Worm (Caenorhabditis elegans) whole organism, L1 larva: Measurements from ENCODE around the gene F18E9.4.

Experiments used
- C04F5.9 ChIP-seq: sonication (generic microtip); optimal IDR thresholded peaks from 2 replicates; lab custom pipeline; 2016; ENCODE audit warnings: missing genetic modification characterization, missing compliant biosample characterization
- C16A3.4 ChIP-seq: fragments of 150-350 bp; optimal IDR thresholded peaks from 2 replicates; lab custom pipeline; 2014; ENCODE audit warnings: missing biosample characterization, missing genetic modification characterization
- Y116A8C.19 ChIP-seq: sonication (generic microtip); optimal IDR thresholded peaks from 2 replicates; lab custom pipeline; 2016; ENCODE audit warnings: missing compliant biosample characterization, missing genetic modification characterization, borderline replicate concordance
- aha-1 ChIP-seq: fragments of 150-350 bp; optimal IDR thresholded peaks from 2 replicates; lab custom pipeline; 2014; ENCODE audit warnings: missing biosample characterization, missing genetic modification characterization
- aly-2 ChIP-seq: fragments of 150-350 bp; optimal IDR thresholded peaks from 2 replicates; lab custom pipeline; 2014; ENCODE audit warnings: missing biosample characterization, missing genetic modification characterization
- ama-1 ChIP-seq: fragments of 150-350 bp; optimal IDR thresholded peaks from 2 replicates; lab custom pipeline; 2014
- blmp-1 ChIP-seq: fragments of 150-350 bp; optimal IDR thresholded peaks from 2 replicates; lab custom pipeline; 2014; ENCODE audit warnings: missing biosample characterization, missing genetic modification characterization
- ceh-8 ChIP-seq: fragments of 200-800 bp; sonication (Bioruptor generic); optimal IDR thresholded peaks from 2 replicates; lab custom pipeline; 2018; ENCODE audit warnings: mild to moderate bottlenecking, missing genetic modification characterization, moderate library complexity, missing compliant biosample characterization
- ceh-82 ChIP-seq, 3 experiments: fragments of 150-350 bp in 1 of 3; sonication (generic microtip) in 2 of 3; optimal IDR thresholded peaks; 2 replicates each; lab custom pipeline; 2014 to 2017; ENCODE audit warnings: missing biosample characterization in 3 of 3, missing genetic modification characterization in 3 of 3
- ceh-90 ChIP-seq: sonication (generic microtip); optimal IDR thresholded peaks from 2 replicates; lab custom pipeline; 2016; ENCODE audit warnings: missing genetic modification characterization, missing compliant biosample characterization
- ces-1 ChIP-seq: fragments of 150-350 bp; optimal IDR thresholded peaks from 2 replicates; lab custom pipeline; 2014; ENCODE audit warnings: missing biosample characterization, missing genetic modification reagents, missing genetic modification characterization
- dpl-1 ChIP-seq, 3 experiments: fragments of 150-350 bp in 2 of 3; sonication (generic microtip) in 1 of 3; optimal IDR thresholded peaks; 2 replicates each; lab custom pipeline; 2014 to 2017; ENCODE audit warnings: missing biosample characterization in 3 of 3, missing genetic modification characterization in 3 of 3, missing genetic modification reagents in 3 of 3
- dsc-1 ChIP-seq: sonication (generic microtip); optimal IDR thresholded peaks from 2 replicates; lab custom pipeline; 2016; ENCODE audit warnings: mild to moderate bottlenecking, missing genetic modification characterization, missing compliant biosample characterization
- efl-3 ChIP-seq: fragments of 200-800 bp; sonication (Bioruptor generic); optimal IDR thresholded peaks from 2 replicates; lab custom pipeline; 2018; ENCODE audit warnings: mild to moderate bottlenecking, missing genetic modification characterization, missing compliant biosample characterization
- egl-13 ChIP-seq: sonication (generic microtip); optimal IDR thresholded peaks from 2 replicates; lab custom pipeline; 2016; ENCODE audit warnings: missing genotype, missing genetic modification reagents, missing genetic modification characterization, missing compliant biosample characterization
- egl-27 ChIP-seq, 2 experiments: fragments of 150-350 bp in 1 of 2; sonication (generic microtip); optimal IDR thresholded peaks; 3 replicates each; lab custom pipeline; 2017 to 2018; ENCODE audit warnings: missing biosample characterization in 2 of 2, missing genetic modification characterization in 2 of 2, missing genetic modification reagents in 2 of 2
- fkh-10 ChIP-seq: sonication (generic microtip); optimal IDR thresholded peaks from 2 replicates; lab custom pipeline; 2017; ENCODE audit warnings: missing biosample characterization, missing genetic modification reagents, missing genetic modification characterization
- fkh-8 ChIP-seq: sonication (generic microtip); optimal IDR thresholded peaks from 2 replicates; lab custom pipeline; 2016; ENCODE audit warnings: mild to moderate bottlenecking, missing genetic modification characterization, missing compliant biosample characterization
- fos-1 ChIP-seq: fragments of 150-350 bp; optimal IDR thresholded peaks from 2 replicates; lab custom pipeline; 2014; ENCODE audit warnings: missing biosample characterization, missing genetic modification characterization
- grh-1 ChIP-seq: fragments of 200-800 bp; sonication (Bioruptor generic); IDR thresholded peaks from 2 replicates; pipeline ENCODE4 v1.3.6; 2022; ENCODE audit warnings: missing genetic modification reagents, missing genetic modification characterization, missing compliant biosample characterization
- hlh-17 ChIP-seq: fragments of 200-800 bp; sonication (Bioruptor generic); optimal IDR thresholded peaks from 2 replicates; lab custom pipeline; 2018; ENCODE audit warnings: missing genetic modification characterization, mild to moderate bottlenecking, missing compliant biosample characterization, moderate library complexity, borderline replicate concordance
- isw-1 ChIP-seq: fragments of 200-800 bp; sonication (Bioruptor generic); IDR thresholded peaks from 2 replicates; pipeline ENCODE4 v1.3.6; 2022; ENCODE audit warnings: missing genetic modification characterization, missing compliant biosample characterization
- jun-1 ChIP-seq: fragments of 150-350 bp; optimal IDR thresholded peaks from 2 replicates; lab custom pipeline; 2014; ENCODE audit warnings: missing biosample characterization, missing genetic modification reagents, missing genetic modification characterization
- lin-15B ChIP-seq: fragments of 150-350 bp; sonication (generic microtip); optimal IDR thresholded peaks from 3 replicates; lab custom pipeline; 2014; ENCODE audit warnings: missing biosample characterization, missing genetic modification characterization
- lin-35 ChIP-seq, 2 experiments: fragments of 150-350 bp; optimal IDR thresholded peaks; 2 replicates each; lab custom pipeline; 2014; ENCODE audit warnings: missing biosample characterization in 2 of 2, missing genetic modification characterization in 2 of 2, missing genetic modification reagents in 2 of 2
- lsy-2 ChIP-seq, 2 experiments: fragments of 150-350 bp; optimal IDR thresholded peaks; 2 replicates each; lab custom pipeline; 2014; ENCODE audit warnings: missing biosample characterization in 2 of 2, missing genetic modification characterization in 2 of 2
- mab-9 ChIP-seq: fragments of 200-800 bp; sonication (Bioruptor generic); IDR thresholded peaks from 2 replicates; pipeline ENCODE4 v1.3.6; 2022; ENCODE audit warnings: missing genetic modification reagents, missing genetic modification characterization, missing compliant biosample characterization
- mdl-1 ChIP-seq, 2 experiments: fragments of 150-350 bp; optimal IDR thresholded peaks; 2 replicates each; lab custom pipeline; 2014 to 2017; ENCODE audit warnings: missing biosample characterization in 2 of 2, missing genetic modification characterization in 2 of 2, inconsistent platforms in 1 of 2
- mef-2 ChIP-seq: fragments of 150-350 bp; optimal IDR thresholded peaks from 2 replicates; lab custom pipeline; 2014; ENCODE audit warnings: missing biosample characterization, missing genetic modification characterization
- mep-1 ChIP-seq: fragments of 150-350 bp; optimal IDR thresholded peaks from 2 replicates; lab custom pipeline; 2014; ENCODE audit warnings: missing biosample characterization, missing genetic modification characterization
- nhr-237 ChIP-seq: fragments of 150-350 bp; optimal IDR thresholded peaks from 2 replicates; lab custom pipeline; 2014; ENCODE audit warnings: missing biosample characterization, missing genetic modification characterization
- nhr-28 ChIP-seq: fragments of 150-350 bp; optimal IDR thresholded peaks from 2 replicates; lab custom pipeline; 2014; ENCODE audit warnings: missing biosample characterization, missing genetic modification characterization
- nhr-47 ChIP-seq: sonication (generic microtip); optimal IDR thresholded peaks from 2 replicates; lab custom pipeline; 2016; ENCODE audit warnings: mild to moderate bottlenecking, missing genetic modification characterization, moderate library complexity, missing compliant biosample characterization
- nhr-71 ChIP-seq: sonication (generic microtip); optimal IDR thresholded peaks from 2 replicates; lab custom pipeline; 2016; ENCODE audit warnings: mild to moderate bottlenecking, missing genetic modification characterization, moderate library complexity, missing compliant biosample characterization
- nhr-76 ChIP-seq: sonication (generic microtip); optimal IDR thresholded peaks from 2 replicates; lab custom pipeline; 2017; ENCODE audit warnings: missing biosample characterization, missing genetic modification characterization
- nhr-84 ChIP-seq: sonication (generic microtip); optimal IDR thresholded peaks from 2 replicates; lab custom pipeline; 2017; ENCODE audit warnings: missing biosample characterization, missing genetic modification characterization
- pag-3 ChIP-seq: sonication (generic microtip); optimal IDR thresholded peaks from 2 replicates; lab custom pipeline; 2017; ENCODE audit warnings: missing genetic modification characterization, mild to moderate bottlenecking, missing compliant biosample characterization, antibody characterized with exemption, borderline replicate concordance; ENCODE audit not compliant: insufficient read depth
- pqm-1 ChIP-seq: sonication (generic microtip); optimal IDR thresholded peaks from 3 replicates; lab custom pipeline; 2017; ENCODE audit warnings: missing biosample characterization, missing genetic modification characterization
- rnt-1 ChIP-seq: sonication (generic microtip); optimal IDR thresholded peaks from 2 replicates; lab custom pipeline; 2016; ENCODE audit warnings: mild to moderate bottlenecking, missing genetic modification characterization, moderate library complexity, missing compliant biosample characterization
- skn-1 ChIP-seq: fragments of 150-350 bp; optimal IDR thresholded peaks from 2 replicates; lab custom pipeline; 2014; ENCODE audit warnings: missing biosample characterization, missing genetic modification characterization
- snpc-4 ChIP-seq: fragments of 150-350 bp; optimal IDR thresholded peaks from 2 replicates; lab custom pipeline; 2014; ENCODE audit warnings: missing biosample characterization, missing genetic modification characterization
- sox-4 ChIP-seq: sonication (generic microtip); optimal IDR thresholded peaks from 2 replicates; lab custom pipeline; 2016; ENCODE audit warnings: missing genetic modification characterization, missing compliant biosample characterization
- sptf-1 ChIP-seq: fragments of 150-350 bp; optimal IDR thresholded peaks from 2 replicates; lab custom pipeline; 2014; ENCODE audit warnings: missing biosample characterization, missing genetic modification characterization
- swsn-7 ChIP-seq: sonication (generic microtip); optimal IDR thresholded peaks from 2 replicates; lab custom pipeline; 2016; ENCODE audit warnings: missing genetic modification characterization, missing compliant biosample characterization
- tbx-2 ChIP-seq: sonication (generic microtip); optimal IDR thresholded peaks from 2 replicates; lab custom pipeline; 2016; ENCODE audit warnings: missing genetic modification characterization, missing compliant biosample characterization
- tlp-1 ChIP-seq: fragments of 150-350 bp; optimal IDR thresholded peaks from 2 replicates; lab custom pipeline; 2014; ENCODE audit warnings: missing biosample characterization, missing genetic modification characterization
- unc-130 ChIP-seq: fragments of 150-350 bp; optimal IDR thresholded peaks from 2 replicates; lab custom pipeline; 2017; ENCODE audit warnings: missing biosample characterization, missing genetic modification characterization, inconsistent platforms
- unc-30 ChIP-seq: sonication (generic microtip); optimal IDR thresholded peaks from 2 replicates; lab custom pipeline; 2017; ENCODE audit warnings: missing biosample characterization, missing genetic modification characterization
- unc-62 ChIP-seq: fragments of 150-350 bp; optimal IDR thresholded peaks from 2 replicates; lab custom pipeline; 2014; ENCODE audit warnings: missing biosample characterization, missing genetic modification reagents, missing genetic modification characterization
- vab-15 ChIP-seq: sonication (generic microtip); optimal IDR thresholded peaks from 2 replicates; lab custom pipeline; 2017; ENCODE audit warnings: missing genotype, mild to moderate bottlenecking, missing genetic modification characterization, missing compliant biosample characterization
- xbp-1 ChIP-seq: sonication (generic microtip); optimal IDR thresholded peaks from 2 replicates; lab custom pipeline; 2016; ENCODE audit warnings: missing genetic modification characterization, missing compliant biosample characterization
- zag-1 ChIP-seq: fragments of 150-350 bp; optimal IDR thresholded peaks from 2 replicates; lab custom pipeline; 2014; ENCODE audit warnings: missing biosample characterization, missing genetic modification characterization
- ztf-11 ChIP-seq, 2 experiments: sonication (generic microtip); optimal IDR thresholded peaks; 2 replicates each; lab custom pipeline; 2016 to 2017; ENCODE audit warnings: missing genetic modification characterization in 2 of 2, missing biosample characterization in 1 of 2, missing compliant biosample characterization in 1 of 2
- ztf-4 ChIP-seq: fragments of 150-350 bp; optimal IDR thresholded peaks from 2 replicates; lab custom pipeline; 2014; ENCODE audit warnings: missing biosample characterization, missing genetic modification characterization

F18E9.4 gene

DNA sequence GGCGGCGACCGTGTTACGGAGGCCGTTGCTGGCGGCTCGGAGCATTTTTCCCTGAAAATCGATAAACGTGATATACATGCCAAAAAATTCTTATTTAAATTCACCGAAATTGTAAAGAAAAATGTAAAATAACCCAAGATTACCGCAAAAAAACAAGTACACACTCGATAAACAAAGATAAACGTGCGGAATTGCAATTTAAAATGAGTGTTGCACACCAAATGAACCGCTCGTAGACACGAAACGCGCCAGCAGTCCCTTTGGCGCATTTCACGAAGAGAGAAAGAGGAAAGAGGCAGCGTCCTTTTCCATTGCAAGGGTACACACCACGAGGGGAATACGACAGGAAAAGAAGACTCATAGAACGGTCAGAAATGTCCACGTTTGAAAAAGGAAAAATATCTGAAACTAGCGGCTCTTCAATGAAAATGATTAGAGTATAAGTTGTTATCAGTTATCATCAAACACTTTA lies 34.3 kb upstream of the F18E9.4 start, which contains the start of gene sdha-1 (continued):
- TF ChIP-seq skn-1 (tag; lab: Kevin White, UChicago) (peak; percentile 79), lin-15B (tag; lab: Kevin White, UChicago) (peak; percentile 70), fkh-8 (tag; lab: Kevin White, UChicago) (peak; percentile 87), ama-1 (lab: Kevin White, UChicago) (no peak), swsn-7 (tag; lab: Kevin White, UChicago) (peak; percentile 93), aha-1 (peak; percentile 88), lsy-2 (tag; optimal IDR thresholded peaks at IDR 0.05; lab: Kevin White, UChicago) (peak; percentile 86 to 88), C16A3.4 (tag; lab: Kevin White, UChicago) (peak; percentile 93), blmp-1 (tag; lab: Kevin White, UChicago) (peak; percentile 89), nhr-47 (tag; lab: Kevin White, UChicago) (peak; percentile 88), nhr-28 (tag; lab: Kevin White, UChicago) (no peak), egl-27 (tag; optimal IDR thresholded peaks at IDR 0.05; lab: Kevin White, UChicago) (no peak), sptf-1 (tag; lab: Kevin White, UChicago) (no peak), C04F5.9 (tag; lab: Kevin White, UChicago) (peak; percentile 8), efl-3 (GFP tag; lab: Kevin White, UChicago) (no peak), xbp-1 (tag; lab: Kevin White, UChicago) (peak; percentile 91), ceh-82 (tag; optimal IDR thresholded peaks at IDR 0.05; lab: Kevin White, UChicago) (peak; percentile 81 to 87 (median 86)), nhr-71 (tag; lab: Kevin White, UChicago) (peak; percentile 94), ceh-8 (GFP tag; lab: Kevin White, UChicago) (no peak), ztf-4 (tag; lab: Kevin White, UChicago) (peak; percentile 83), vab-15 (tag; lab: Kevin White, UChicago) (no peak), sox-4 (tag; lab: Kevin White, UChicago) (no peak), mef-2 (tag; lab: Kevin White, UChicago) (peak; percentile 65), Y116A8C.19 (tag; lab: Kevin White, UChicago) (no peak), lin-35 (GFP tag; optimal IDR thresholded peaks at IDR 0.05; lab: Kevin White, UChicago) (peak; percentile 77 to 91), aly-2 (peak; percentile 59), jun-1 (tag; lab: Kevin White, UChicago) (peak; percentile 84), hlh-17 (no peak), mep-1 (peak; percentile 96), dpl-1 (GFP tag; optimal IDR thresholded peaks at IDR 0.05; lab: Kevin White, UChicago) (peak; percentile 66 to 82 (median 79)), nhr-84 (tag; lab: Kevin White, UChicago) (no peak), pag-3 (tag; lab: Kevin White, UChicago) (peak; percentile 56), mdl-1 (tag; optimal IDR thresholded peaks at IDR 0.05; lab: Kevin White, UChicago) (peak in 1 of 2 experiments; percentile 94), tbx-2 (peak; percentile 89), ceh-90 (no peak), fkh-10 (GFP tag; lab: Kevin White, UChicago) (peak; percentile 59), nhr-237 (tag; lab: Kevin White, UChicago) (peak; percentile 41), ces-1 (GFP tag; lab: Kevin White, UChicago) (no peak), unc-62 (no peak), pqm-1 (no peak), dsc-1 (tag; lab: Kevin White, UChicago) (peak; percentile 76), mab-9 (GFP tag; lab: Robert Waterston, UW) (no peak; the same call in 1 of the 2 replicates), unc-30 (tag; lab: Kevin White, UChicago) (no peak), unc-130 (tag; lab: Kevin White, UChicago) (peak; percentile 83), grh-1 (GFP tag; lab: Robert Waterston, UW) (peak; percentile 63), ztf-11 (tag; optimal IDR thresholded peaks at IDR 0.05; lab: Kevin White, UChicago) (peak in 1 of 2 experiments; percentile 62), egl-13 (peak; percentile 74), zag-1 (tag; lab: Kevin White, UChicago) (no peak), nhr-76 (tag; lab: Kevin White, UChicago) (no peak), rnt-1 (tag; lab: Kevin White, UChicago) (peak; percentile 90), snpc-4 (tag; lab: Kevin White, UChicago) (peak; percentile 63), fos-1 (peak; percentile 65), tlp-1 (tag; lab: Kevin White, UChicago) (no peak), isw-1 (peak; percentile 57)
